Worm (Caenorhabditis elegans): ENCODE measurements around the gene ampd-1.

DNA sequence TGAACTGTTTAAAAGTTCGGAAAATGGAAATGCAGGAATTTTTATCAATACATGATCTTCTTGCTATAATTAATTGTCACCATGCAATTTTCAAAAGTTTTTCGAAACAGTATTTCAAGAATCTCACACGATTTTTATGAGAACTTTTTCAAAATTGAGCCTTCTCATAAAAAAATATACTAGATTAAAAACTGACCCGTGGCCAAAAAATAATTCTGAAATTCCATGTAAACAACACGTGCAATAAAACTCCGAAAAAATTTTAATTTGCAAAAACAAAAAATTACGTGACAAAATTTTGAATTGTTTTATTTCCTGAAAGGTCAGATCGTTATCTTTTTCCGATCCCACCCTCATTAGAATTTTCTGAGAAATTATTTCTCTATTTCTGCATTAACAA, 7.6 kb upstream of the ampd-1 start, which contains the start of gene C34F11.5:
- no peak for TF ChIP-seq unc-62 (GFP tag; optimal IDR thresholded peaks at IDR 0.05)
- no peak for TF ChIP-seq F52B5.7 (tag; optimal IDR thresholded peaks at IDR 0.05)
- no peak for TF ChIP-seq mel-28 (tag; optimal IDR thresholded peaks at IDR 0.05; ENCODE audit: borderline replicate concordance)
- TF ChIP-seq pha-4 (tag; optimal IDR thresholded peaks at IDR 0.05), result no peak
- TF ChIP-seq T07F8.4 (tag; optimal IDR thresholded peaks at IDR 0.05), result no peak
- no peak for TF ChIP-seq F22D6.2 (tag; optimal IDR thresholded peaks at IDR 0.05)
- TF ChIP-seq nfyb-1 (GFP tag; IDR thresholded peaks at IDR 0.05), result no peak
- no peak for TF ChIP-seq bed-1 (GFP tag; IDR thresholded peaks at IDR 0.05)
- no peak for TF ChIP-seq let-607 (tag; optimal IDR thresholded peaks at IDR 0.05)
- no peak for TF ChIP-seq die-1 (tag; optimal IDR thresholded peaks at IDR 0.05)
- no peak for TF ChIP-seq D2030.7 (GFP tag; IDR thresholded peaks at IDR 0.05)
